Comparison of ENCODE assay signal across 5 worm cellular contexts in genomic region chrX:10772763-10773162, ce11.
TF ChIP-seq lines count a peak whose summit lies in the region.

No protein-coding gene starts in this region.

TF ChIP-seq in whole organism, L1 larva, 84 proteins besides CTCF, POLR2A, EP300 and RAD21 (continues in another document):
- TF ChIP-seq tbx-2 (tag; optimal IDR thresholded peaks at IDR 0.05; lab: Kevin White, UChicago) (peak; percentile 63), dsc-1 (tag; optimal IDR thresholded peaks at IDR 0.05; lab: Kevin White, UChicago) (peak; percentile 77), mdl-1 (tag; optimal IDR thresholded peaks at IDR 0.05; lab: Kevin White, UChicago) (peak in 1 of 2 experiments; percentile 33), snu-23 (GFP tag; optimal IDR thresholded peaks at IDR 0.05; lab: Kevin White, UChicago) (peak; percentile 59), blmp-1 (tag; optimal IDR thresholded peaks at IDR 0.05; lab: Kevin White, UChicago) (peak; percentile 86), grh-1 (GFP tag; IDR thresholded peaks at IDR 0.05; lab: Robert Waterston, UW) (peak; percentile 34; the same call in 1 of the 2 replicates), lin-35 (GFP tag; optimal IDR thresholded peaks at IDR 0.05; lab: Kevin White, UChicago) (peak in 1 of 2 experiments; percentile 64), ceh-8 (GFP tag; optimal IDR thresholded peaks at IDR 0.05; lab: Kevin White, UChicago) (no peak), pqm-1 (tag; optimal IDR thresholded peaks at IDR 0.05; lab: Kevin White, UChicago) (no peak), F16B12.6 (tag; optimal IDR thresholded peaks at IDR 0.05; lab: Kevin White, UChicago) (no peak), fkh-4 (tag; optimal IDR thresholded peaks at IDR 0.05; lab: Kevin White, UChicago; ENCODE audit: borderline replicate concordance) (peak; percentile 22), lin-15B (tag; optimal IDR thresholded peaks at IDR 0.05; lab: Kevin White, UChicago) (no peak), tlp-1 (tag; optimal IDR thresholded peaks at IDR 0.05; lab: Kevin White, UChicago) (no peak), nhr-47 (tag; optimal IDR thresholded peaks at IDR 0.05; lab: Kevin White, UChicago) (peak; percentile 25), swsn-7 (tag; optimal IDR thresholded peaks at IDR 0.05; lab: Kevin White, UChicago) (no peak), lir-3 (tag; optimal IDR thresholded peaks at IDR 0.05; lab: Kevin White, UChicago; ENCODE audit: poor library complexity) (peak; percentile 42), nhr-71 (tag; optimal IDR thresholded peaks at IDR 0.05; lab: Kevin White, UChicago) (peak; percentile 76), nhr-77 (tag; optimal IDR thresholded peaks at IDR 0.05; lab: Kevin White, UChicago) (no peak)

TF ChIP-seq in whole organism, L2 larva, 48 proteins besides CTCF, POLR2A, EP300 and RAD21:
- peak; percentile 50 for TF ChIP-seq gmeb-1 (tag; optimal IDR thresholded peaks at IDR 0.05; lab: Kevin White, UChicago)
- TF ChIP-seq blmp-1 (tag; optimal IDR thresholded peaks at IDR 0.05; lab: Kevin White, UChicago; ENCODE audit: insufficient read depth), result peak; percentile 90
- peak; percentile 26 for TF ChIP-seq ztf-4 (tag; optimal IDR thresholded peaks at IDR 0.05; lab: Kevin White, UChicago)
- no peak for TF ChIP-seq alr-1 (tag; optimal IDR thresholded peaks at IDR 0.05; lab: Kevin White, UChicago)
- peak; percentile 30 for TF ChIP-seq sem-4 (tag; optimal IDR thresholded peaks at IDR 0.05; lab: Kevin White, UChicago)
- no peak for TF ChIP-seq mab-5 (tag; optimal IDR thresholded peaks at IDR 0.05; lab: Kevin White, UChicago)
- TF ChIP-seq sma-9 (GFP tag; optimal IDR thresholded peaks at IDR 0.05; lab: Kevin White, UChicago), result peak; percentile 98
- no peak for TF ChIP-seq sma-9 (tag; optimal IDR thresholded peaks at IDR 0.05; lab: Kevin White, UChicago)
- peak; percentile 77 for TF ChIP-seq crh-2 (tag; optimal IDR thresholded peaks at IDR 0.05; lab: Kevin White, UChicago)
- peak; percentile 83 for TF ChIP-seq sma-3 (GFP tag; optimal IDR thresholded peaks at IDR 0.05; lab: Kevin White, UChicago)
- peak; percentile 67 for TF ChIP-seq nhr-21 (tag; optimal IDR thresholded peaks at IDR 0.05; lab: Kevin White, UChicago)
- no peak for TF ChIP-seq aly-2 (tag; optimal IDR thresholded peaks at IDR 0.05; lab: Kevin White, UChicago)
- TF ChIP-seq lsy-2 (tag; optimal IDR thresholded peaks at IDR 0.05; lab: Kevin White, UChicago), result peak in 1 of 2 experiments; percentile 20
- peak; percentile 92 for TF ChIP-seq nhr-25 (tag; optimal IDR thresholded peaks at IDR 0.05; lab: Kevin White, UChicago)
- no peak for TF ChIP-seq snpc-4 (tag; optimal IDR thresholded peaks at IDR 0.05; lab: Kevin White, UChicago)
TF ChIP-seq in whole organism, L2 larva: peak in this region for 10.

TF ChIP-seq in whole organism, L3 larva, 47 proteins besides CTCF, POLR2A, EP300 and RAD21 (continues in another document):
- no peak for TF ChIP-seq nhr-11 (tag; optimal IDR thresholded peaks at IDR 0.05; lab: Kevin White, UChicago)
- no peak for TF ChIP-seq mdl-1 (tag; optimal IDR thresholded peaks at IDR 0.05; lab: Kevin White, UChicago)
- TF ChIP-seq elt-2 (tag; optimal IDR thresholded peaks at IDR 0.05; lab: Kevin White, UChicago), result no peak
- no peak for TF ChIP-seq ZK546.5 (tag; optimal IDR thresholded peaks at IDR 0.05; lab: Kevin White, UChicago)
- no peak for TF ChIP-seq snpc-4 (tag; optimal IDR thresholded peaks at IDR 0.05; lab: Kevin White, UChicago)
- TF ChIP-seq nhr-43 (tag; optimal IDR thresholded peaks at IDR 0.05; lab: Kevin White, UChicago; ENCODE audit: poor library complexity, severe bottlenecking), result peak; percentile 88
- no peak for TF ChIP-seq egl-5 (tag; optimal IDR thresholded peaks at IDR 0.05; lab: Kevin White, UChicago)
- peak; percentile 12 for TF ChIP-seq pqm-1 (tag; optimal IDR thresholded peaks at IDR 0.05; lab: Kevin White, UChicago)
- no peak for TF ChIP-seq ceh-28 (tag; optimal IDR thresholded peaks at IDR 0.05; lab: Kevin White, UChicago)
- no peak for TF ChIP-seq ceh-82 (tag; optimal IDR thresholded peaks at IDR 0.05; lab: Kevin White, UChicago)
- TF ChIP-seq ztf-4 (tag; optimal IDR thresholded peaks at IDR 0.05; lab: Kevin White, UChicago), result no peak
- TF ChIP-seq ama-1 (optimal IDR thresholded peaks at IDR 0.05; lab: Kevin White, UChicago), result no peak
- no peak for TF ChIP-seq nfya-1 (tag; optimal IDR thresholded peaks at IDR 0.05; lab: Kevin White, UChicago; ENCODE audit: insufficient read depth)
- peak; percentile 68 for TF ChIP-seq nhr-25 (tag; optimal IDR thresholded peaks at IDR 0.05; lab: Kevin White, UChicago)
- TF ChIP-seq jun-1 (tag; optimal IDR thresholded peaks at IDR 0.05; lab: Kevin White, UChicago), result no peak
- no peak for TF ChIP-seq daf-12 (tag; optimal IDR thresholded peaks at IDR 0.05; lab: Kevin White, UChicago)
- TF ChIP-seq nhr-76 (tag; optimal IDR thresholded peaks at IDR 0.05; lab: Kevin White, UChicago), result no peak
- TF ChIP-seq fos-1 (tag; optimal IDR thresholded peaks at IDR 0.05; lab: Kevin White, UChicago), result no peak
- TF ChIP-seq fkh-10 (GFP tag; optimal IDR thresholded peaks at IDR 0.05; lab: Kevin White, UChicago), result no peak
- TF ChIP-seq egl-27 (tag; optimal IDR thresholded peaks at IDR 0.05; lab: Kevin White, UChicago), result no peak
- TF ChIP-seq lin-15B (tag; optimal IDR thresholded peaks at IDR 0.05; lab: Kevin White, UChicago), result no peak
- TF ChIP-seq nhr-67 (tag; optimal IDR thresholded peaks at IDR 0.05; lab: Kevin White, UChicago), result no peak

TF ChIP-seq in whole organism, L4 larva, 104 proteins besides CTCF, POLR2A, EP300 and RAD21 (continues in another document):
- TF ChIP-seq daf-16 (GFP tag; optimal IDR thresholded peaks at IDR 0.05; lab: Kevin White, UChicago) (no peak), daf-16 (tag; optimal IDR thresholded peaks at IDR 0.05; lab: Kevin White, UChicago) (peak; percentile 15), skn-1 (tag; optimal IDR thresholded peaks at IDR 0.05; lab: Kevin White, UChicago) (no peak), aha-1 (tag; lab: Kevin White, UChicago) (no peak), egl-43 (GFP tag; IDR thresholded peaks at IDR 0.05; lab: Robert Waterston, UW) (no peak), ceh-62 (tag; optimal IDR thresholded peaks at IDR 0.05; lab: Kevin White, UChicago) (no peak), nhr-28 (tag; optimal IDR thresholded peaks at IDR 0.05; lab: Kevin White, UChicago) (peak; percentile 48), php-3 (GFP tag; IDR thresholded peaks at IDR 0.05; lab: Robert Waterston, UW) (peak; percentile 70; the same call in 1 of the 2 replicates), mxl-2 (GFP tag; conservative IDR thresholded peaks at IDR 0.05; lab: Robert Waterston, UW) (peak; percentile 70; the same call in 1 of the 2 replicates), tra-1 (GFP tag; IDR thresholded peaks at IDR 0.05; lab: Robert Waterston, UW) (0 out of 2 replicates have a peak, but pooled peaks have one; percentile 47), ceh-44 (GFP tag; IDR thresholded peaks at IDR 0.05; lab: Robert Waterston, UW) (no peak), ceh-28 (tag; optimal IDR thresholded peaks at IDR 0.05; lab: Kevin White, UChicago) (no peak), zfp-2 (tag; optimal IDR thresholded peaks at IDR 0.05; lab: Kevin White, UChicago) (no peak), fos-1 (tag; optimal IDR thresholded peaks at IDR 0.05; lab: Kevin White, UChicago) (no peak), T20F7.1 (GFP tag; optimal IDR thresholded peaks at IDR 0.05; lab: Kevin White, UChicago) (no peak), spr-1 (tag; optimal IDR thresholded peaks at IDR 0.05; lab: Kevin White, UChicago) (no peak), ceh-82 (tag; optimal IDR thresholded peaks at IDR 0.05; lab: Kevin White, UChicago) (no peak), F26F4.8 (GFP tag; conservative IDR thresholded peaks at IDR 0.05; lab: Robert Waterston, UW) (no peak), D1046.2 (GFP tag; IDR thresholded peaks at IDR 0.05; lab: Robert Waterston, UW) (no peak), nhr-48 (tag; optimal IDR thresholded peaks at IDR 0.05; lab: Kevin White, UChicago) (no peak), hif-1 (tag; optimal IDR thresholded peaks at IDR 0.05; lab: Kevin White, UChicago) (no peak), mxl-3 (GFP tag; optimal IDR thresholded peaks at IDR 0.05; lab: Kevin White, UChicago) (no peak), attf-4 (tag; optimal IDR thresholded peaks at IDR 0.05; lab: Kevin White, UChicago) (no peak)

TF ChIP-seq in whole organism, young adult, 124 proteins besides CTCF, POLR2A, EP300 and RAD21 (continues in another document):
- TF ChIP-seq ekl-4 (GFP tag; IDR thresholded peaks at IDR 0.05; lab: Robert Waterston, UW) (no peak), ztf-26 (tag; optimal IDR thresholded peaks at IDR 0.05; lab: Kevin White, UChicago) (peak; percentile 17), let-526 (GFP tag; IDR thresholded peaks at IDR 0.05; lab: Robert Waterston, UW) (peak; percentile 59; the same call in 1 of the 2 replicates), efl-1 (GFP tag; optimal IDR thresholded peaks at IDR 0.05; lab: Kevin White, UChicago) (no peak), hsf-1 (GFP tag; IDR thresholded peaks at IDR 0.05; lab: Robert Waterston, UW) (no peak), ama-1 (optimal IDR thresholded peaks at IDR 0.05; lab: Kevin White, UChicago) (no peak), ama-1 (GFP tag; optimal IDR thresholded peaks at IDR 0.05; lab: Kevin White, UChicago) (no peak), let-607 (tag; optimal IDR thresholded peaks at IDR 0.05; lab: Kevin White, UChicago) (no peak), mcd-1 (GFP tag; IDR thresholded peaks at IDR 0.05; lab: Robert Waterston, UW) (no peak), unc-130 (GFP tag; optimal IDR thresholded peaks at IDR 0.05; lab: Kevin White, UChicago) (no peak), tlf-1 (GFP tag; optimal IDR thresholded peaks at IDR 0.05; lab: Kevin White, UChicago) (peak; percentile 11), atf-7 (tag; optimal IDR thresholded peaks at IDR 0.05; lab: Kevin White, UChicago) (no peak), cebp-1 (GFP tag; IDR thresholded peaks at IDR 0.05; lab: Robert Waterston, UW) (no peak), cebp-1 (tag; optimal IDR thresholded peaks at IDR 0.05; lab: Kevin White, UChicago) (peak; percentile 18), mes-4 (tag; optimal IDR thresholded peaks at IDR 0.05; lab: Kevin White, UChicago) (no peak), hrde-1 (tag; optimal IDR thresholded peaks at IDR 0.05; lab: Kevin White, UChicago; ENCODE audit: borderline replicate concordance) (no peak), die-1 (tag; optimal IDR thresholded peaks at IDR 0.05; lab: Kevin White, UChicago) (no peak), F23B12.7 (tag; optimal IDR thresholded peaks at IDR 0.05; lab: Kevin White, UChicago; ENCODE audit: insufficient read depth) (no peak), F57A8.1 (GFP tag; optimal IDR thresholded peaks at IDR 0.05; lab: Kevin White, UChicago) (no peak), somi-1 (GFP tag; optimal IDR thresholded peaks at IDR 0.05; lab: Kevin White, UChicago) (no peak), fkh-3 (tag; optimal IDR thresholded peaks at IDR 0.05; lab: Kevin White, UChicago) (no peak), lin-26 (GFP tag; IDR thresholded peaks at IDR 0.05; lab: Robert Waterston, UW) (peak; percentile 9; the same call in 1 of the 2 replicates), akir-1 (GFP tag; optimal IDR thresholded peaks at IDR 0.05; lab: Kevin White, UChicago) (no peak), F57C9.4 (tag; optimal IDR thresholded peaks at IDR 0.05; lab: Kevin White, UChicago) (no peak), lin-40 (tag; optimal IDR thresholded peaks at IDR 0.05; lab: Kevin White, UChicago) (no peak)
